Fruit fly (Drosophila melanogaster) whole organism, prepupa: ENCODE results near the gene CG8206.

ENCODE experiments used
- CG10669 ChIP-seq: fragments of 200-800 bp; sonication (Bioruptor generic); optimal IDR thresholded peaks from 3 replicates; lab custom pipeline; 2018; ENCODE audit warnings: missing biosample characterization, mild to moderate bottlenecking, missing genetic modification characterization, moderate library complexity
- esn ChIP-seq: fragments of 200-800 bp; sonication (Bioruptor generic); optimal IDR thresholded peaks from 2 replicates; lab custom pipeline; 2016; ENCODE audit warnings: missing biosample characterization, mild to moderate bottlenecking, missing genetic modification characterization, moderate library complexity
- vri ChIP-seq: fragments of 200-800 bp; sonication (Bioruptor generic); optimal IDR thresholded peaks from 3 replicates; lab custom pipeline; 2016; ENCODE audit warnings: missing biosample characterization, mild to moderate bottlenecking, missing genetic modification characterization

dm6 chrX:15737110-15737509 is 1.9 kb upstream of the CG8206 start, which contains the start of gene Arp6:
- TF ChIP-seq CG10669 (GFP tag; lab: Kevin White, UChicago) (no peak), esn (GFP tag; lab: Kevin White, UChicago) (no peak), vri (GFP tag; lab: Kevin White, UChicago) (no peak)
